Fruit fly (Drosophila melanogaster): ENCODE measurements around the gene BBS1.

BBS1 gene

DNA sequence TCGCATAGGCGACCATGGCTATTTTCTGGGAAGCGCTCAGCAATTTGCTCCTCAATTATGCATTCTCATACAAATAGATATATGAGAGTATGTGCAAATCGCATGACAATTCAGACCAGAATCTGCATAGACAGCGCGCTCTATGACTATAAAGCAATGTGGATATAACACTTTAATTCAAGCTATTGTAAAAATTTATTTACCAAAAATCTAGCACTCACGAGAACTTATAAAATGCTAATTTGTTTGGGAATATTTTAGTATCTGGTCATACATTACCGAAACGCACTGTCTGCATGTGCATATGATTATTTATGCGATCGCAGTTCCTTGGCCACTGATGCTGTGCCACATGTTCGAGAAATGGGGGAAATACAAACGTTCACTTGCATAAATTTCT is 25.1 kb downstream of the BBS1 start:
- TF ChIP-seq CG17801 (GFP tag; optimal IDR thresholded peaks at IDR 0.05; ENCODE audit: partially characterized antibody) = no peak

DNA sequence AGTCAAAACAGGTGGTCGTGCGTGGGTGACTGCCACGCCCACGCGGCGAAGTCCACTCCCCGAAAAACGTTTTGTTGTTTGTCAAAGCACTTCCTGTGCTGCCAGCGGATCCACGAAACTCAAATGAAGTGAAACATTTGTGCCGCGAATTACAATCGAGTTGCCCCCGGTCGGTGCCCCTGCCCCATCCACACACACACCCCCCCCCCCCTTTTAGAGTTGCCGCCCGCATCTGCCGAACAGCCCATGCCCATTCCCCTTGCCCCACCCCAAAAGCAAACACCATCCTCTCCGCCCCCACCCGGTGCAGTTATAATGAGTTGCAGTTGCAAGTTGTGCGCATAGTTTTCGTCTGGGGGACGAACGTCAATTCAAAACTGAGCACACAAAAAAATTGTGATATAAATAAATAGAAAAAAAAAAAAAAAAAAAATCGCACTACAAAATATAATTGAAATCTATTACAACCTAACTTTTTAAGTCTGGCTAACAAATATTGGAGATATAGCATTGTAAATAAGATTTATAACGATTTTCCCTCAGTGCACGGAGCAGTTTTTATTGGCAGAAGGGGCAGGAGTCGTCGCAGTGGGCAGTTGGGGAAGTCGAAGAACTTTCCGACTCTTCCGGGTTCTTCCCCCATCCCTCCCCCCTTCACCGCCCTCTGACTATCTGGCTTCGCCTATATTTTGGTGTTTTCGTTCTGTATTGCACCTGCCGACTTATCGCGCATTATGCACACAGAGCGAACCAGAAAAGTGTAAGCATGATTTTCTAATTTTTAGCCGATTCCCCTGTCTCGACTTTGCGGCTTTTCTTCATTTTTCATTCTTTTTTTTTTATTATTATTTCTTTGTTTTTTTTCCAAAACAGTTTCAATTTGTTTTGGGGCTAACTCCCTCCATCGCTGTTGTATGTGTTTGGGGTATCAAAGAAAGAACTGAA is 26.1 kb downstream of the BBS1 start:
- no peak for TF ChIP-seq CG17801 (GFP tag; optimal IDR thresholded peaks at IDR 0.05; ENCODE audit: partially characterized antibody)

DNA sequence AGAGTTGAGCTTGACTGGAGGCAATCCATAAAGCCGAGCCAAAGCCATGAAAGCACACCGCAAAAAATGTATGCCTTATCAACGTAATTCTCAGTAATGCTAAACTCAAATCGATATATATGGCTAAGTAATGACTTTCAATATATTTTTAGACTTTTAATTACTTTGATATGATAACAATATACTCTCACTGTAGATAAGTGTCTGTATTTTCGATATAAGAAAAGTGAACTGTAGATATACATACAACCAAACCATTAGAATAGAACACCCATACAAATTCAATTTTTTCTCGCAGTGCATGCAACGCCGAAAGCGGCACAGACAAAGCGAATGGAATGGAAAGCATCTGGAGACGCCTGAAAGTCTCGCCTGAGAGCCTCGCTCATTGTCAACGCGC is 27.9 kb downstream of the BBS1 start:
- no peak for TF ChIP-seq CG17801 (GFP tag; optimal IDR thresholded peaks at IDR 0.05; ENCODE audit: partially characterized antibody)

DNA sequence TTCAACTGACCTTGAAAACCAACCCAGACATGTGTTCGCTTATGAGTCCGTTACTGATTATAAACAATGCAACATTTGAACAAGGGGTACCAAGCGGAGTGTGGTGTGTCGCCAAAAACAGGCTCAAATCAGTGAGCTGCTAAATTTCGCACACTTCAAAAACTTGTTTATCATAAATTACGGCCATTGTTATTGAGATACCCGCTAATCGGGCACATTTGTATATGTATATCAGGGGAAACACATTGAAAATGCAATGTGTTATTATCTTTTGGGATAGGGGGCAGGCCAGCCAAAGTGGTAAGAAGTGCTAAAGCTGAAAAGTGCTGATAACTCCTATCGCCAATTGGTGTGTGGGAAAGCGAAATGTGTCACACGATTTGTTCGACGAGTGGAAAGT is 28.5 kb downstream of the BBS1 start:
- TF ChIP-seq CG17801 (GFP tag; optimal IDR thresholded peaks at IDR 0.05; ENCODE audit: partially characterized antibody) = no peak

DNA sequence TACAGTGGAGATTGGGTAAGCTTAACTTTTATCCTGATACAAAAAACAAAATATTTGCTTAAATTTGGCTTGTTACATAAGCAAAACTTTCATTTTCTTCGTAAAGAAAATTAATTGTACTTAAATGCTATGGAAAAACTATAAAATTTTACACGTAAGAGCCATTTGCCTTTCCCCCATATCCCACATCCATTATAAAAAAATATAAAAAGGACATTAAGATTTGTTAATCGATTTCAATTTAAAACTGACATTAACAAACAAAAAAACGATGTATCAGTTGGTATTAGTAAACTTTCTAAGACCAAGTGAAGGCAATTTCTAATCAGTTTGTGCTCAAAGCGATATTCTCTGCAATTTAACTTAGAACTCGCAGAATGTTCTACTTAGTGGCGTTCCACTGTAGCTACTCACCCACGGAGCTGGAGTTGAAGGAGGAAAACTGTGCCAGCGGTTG is 29.8 kb downstream of the BBS1 start:
- no peak for TF ChIP-seq CG17801 (GFP tag; optimal IDR thresholded peaks at IDR 0.05; ENCODE audit: partially characterized antibody)

DNA sequence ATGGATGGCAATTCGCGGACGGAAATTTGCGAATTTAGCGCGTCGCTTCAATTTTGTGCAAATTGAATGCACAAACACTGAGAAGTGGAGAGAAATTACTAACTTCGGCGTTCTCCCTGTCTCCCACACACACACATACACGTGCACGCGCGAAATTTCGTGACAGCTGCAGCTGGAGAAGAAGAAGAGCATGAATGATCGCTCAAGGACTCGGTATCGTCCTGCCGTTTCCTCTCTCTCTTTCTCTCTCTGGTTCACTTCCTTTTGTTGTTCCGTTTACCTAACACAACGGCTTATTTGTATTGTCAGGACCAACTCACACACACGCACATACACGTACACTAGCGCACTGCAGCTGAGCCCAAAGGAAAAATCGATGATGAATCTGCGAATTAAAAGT is 30.5 kb downstream of the BBS1 start:
- TF ChIP-seq CG17801 (GFP tag; optimal IDR thresholded peaks at IDR 0.05; ENCODE audit: partially characterized antibody) = no peak

DNA sequence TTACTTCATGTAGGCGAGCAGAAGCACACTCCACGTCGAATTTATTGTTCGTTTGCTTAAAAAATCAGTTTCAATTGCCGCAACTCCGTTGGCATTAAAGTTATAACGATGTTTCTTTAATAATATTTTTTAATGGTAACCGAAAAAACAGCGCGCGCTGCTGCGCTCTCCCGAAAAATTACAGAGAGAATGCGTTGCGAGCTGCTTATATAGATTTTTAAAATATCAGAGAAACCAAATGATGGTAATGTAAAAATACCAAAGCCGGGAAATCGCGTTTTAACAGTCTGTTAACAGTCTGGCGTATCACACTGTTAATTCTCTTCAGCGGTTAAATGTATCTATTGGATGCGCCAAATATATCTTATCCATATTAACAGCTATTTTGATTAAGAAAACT is 31.2 kb downstream of the BBS1 start, which contains the start of gene corn:
TSS of gene corn (minus strand) at position 184 of the 400 bp plus-strand sequence.
- no peak for TF ChIP-seq CG17801 (GFP tag; optimal IDR thresholded peaks at IDR 0.05; ENCODE audit: partially characterized antibody)

DNA sequence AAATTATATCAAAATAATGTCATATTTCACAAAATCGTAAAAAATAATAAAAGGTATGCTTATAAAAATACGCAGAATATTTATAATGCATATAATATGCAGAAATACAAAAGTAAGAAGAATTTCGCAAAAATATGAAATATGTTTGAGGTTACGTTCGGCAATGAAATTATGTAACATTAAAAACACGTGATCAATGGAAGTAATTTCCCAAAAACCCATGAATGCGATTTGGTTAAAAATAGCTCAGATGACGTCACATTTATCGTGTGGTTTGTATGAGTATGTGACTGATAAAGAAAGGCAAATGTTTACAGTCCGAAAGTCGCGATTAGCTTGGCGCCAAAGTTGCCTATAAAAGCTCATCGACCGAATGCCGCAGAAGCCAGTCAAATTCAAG is 32.0 kb downstream of the BBS1 start, which contains the start of gene CG8620:
TSS of gene CG8620 (plus strand) at position 387 of the 400 bp plus-strand sequence.
- TF ChIP-seq CG17801 (GFP tag; optimal IDR thresholded peaks at IDR 0.05; ENCODE audit: partially characterized antibody) = no peak

DNA sequence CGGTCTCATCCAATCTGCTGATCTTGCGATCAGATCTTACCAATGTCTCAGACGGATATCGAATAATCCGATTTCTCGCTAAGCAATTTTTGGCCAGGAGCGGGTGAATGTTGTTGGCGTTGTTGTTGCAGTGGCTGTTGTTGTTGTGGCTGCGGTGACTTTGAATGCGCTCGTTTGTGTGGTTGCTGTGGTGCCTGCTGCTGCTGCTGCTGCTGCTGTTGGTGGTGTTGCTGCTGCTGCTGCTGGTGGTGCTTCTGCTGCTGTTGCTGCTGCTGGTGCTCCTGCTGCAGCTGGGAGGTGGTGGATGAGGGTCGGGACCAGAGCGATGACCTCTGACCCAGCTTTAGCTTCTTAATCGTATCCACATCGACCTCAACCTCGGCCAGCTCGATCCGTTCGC is 35.6 kb downstream of the BBS1 start:
- no peak for TF ChIP-seq CG17801 (GFP tag; optimal IDR thresholded peaks at IDR 0.05; ENCODE audit: partially characterized antibody)

DNA sequence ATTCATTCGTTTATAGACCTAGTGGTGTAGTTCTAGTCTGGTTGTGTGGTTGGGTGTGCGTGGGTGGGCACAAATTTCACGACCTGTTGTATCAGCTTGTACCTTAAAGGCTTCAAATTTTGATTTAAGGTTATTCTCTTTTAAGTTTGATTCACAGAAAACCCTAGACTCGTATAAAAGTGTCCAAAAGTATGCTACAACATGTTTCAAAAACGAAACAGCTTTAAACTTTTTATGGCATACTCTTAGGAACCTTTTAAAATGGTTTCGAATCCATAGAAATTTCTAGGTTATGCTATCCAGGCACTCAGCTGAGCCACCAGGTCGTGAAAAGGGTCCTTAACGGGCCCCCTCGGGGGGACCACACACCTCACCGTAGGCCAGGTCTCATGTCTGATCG is 36.2 kb downstream of the BBS1 start:
- no peak for TF ChIP-seq CG17801 (GFP tag; optimal IDR thresholded peaks at IDR 0.05; ENCODE audit: partially characterized antibody)
